Worm (Caenorhabditis elegans): ENCODE data around the gene vps-29.

The vps-29 gene

DNA sequence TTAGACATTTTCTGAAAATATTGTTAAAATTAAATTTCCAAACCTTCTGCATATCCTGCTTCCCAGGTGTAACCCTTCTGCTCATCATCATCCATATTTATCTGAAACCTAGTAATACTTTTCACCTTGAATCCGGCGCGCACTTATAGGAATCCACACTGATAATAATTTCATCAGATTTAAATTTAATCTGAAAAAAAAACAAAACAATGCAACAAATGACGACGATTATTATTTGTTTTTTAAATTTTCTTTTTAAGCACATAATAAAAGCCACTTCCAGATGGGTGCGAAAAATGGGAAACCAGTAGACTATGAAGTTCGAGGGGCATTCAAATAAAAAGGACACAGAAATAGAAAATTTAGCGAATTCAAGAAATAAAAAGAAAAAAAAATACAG, 22.2 kb downstream of the vps-29 start, which contains the start of gene gtf-2H2C:
Gene gtf-2H2C, minus strand, starts transcription at position 101 of the 400 bp plus-strand sequence.
- no peak for TF ChIP-seq mab-5 (tag; optimal IDR thresholded peaks at IDR 0.05)

- no peak for TF ChIP-seq nhr-2 (tag; optimal IDR thresholded peaks at IDR 0.05)
These were observed 24.3 kb downstream of the vps-29 start, which contains the start of gene hal-2 for ce11 chrIII:10088508-10088981. hal-2 (minus strand) TSS chrIII:10088931.

ce11 chrIII:10085983-10086382, 26.9 kb downstream of the vps-29 start, which contains the start of gene T16H12.2:
T16H12.2 (plus strand) TSS chrIII:10086283.
- TF ChIP-seq hlh-1 (tag; optimal IDR thresholded peaks at IDR 0.05), result no peak
- TF ChIP-seq nhr-237 (tag; optimal IDR thresholded peaks at IDR 0.05), result no peak
- no peak for TF ChIP-seq flh-1 (GFP tag; optimal IDR thresholded peaks at IDR 0.05)
- TF ChIP-seq blmp-1 (tag; optimal IDR thresholded peaks at IDR 0.05), result no peak

DNA sequence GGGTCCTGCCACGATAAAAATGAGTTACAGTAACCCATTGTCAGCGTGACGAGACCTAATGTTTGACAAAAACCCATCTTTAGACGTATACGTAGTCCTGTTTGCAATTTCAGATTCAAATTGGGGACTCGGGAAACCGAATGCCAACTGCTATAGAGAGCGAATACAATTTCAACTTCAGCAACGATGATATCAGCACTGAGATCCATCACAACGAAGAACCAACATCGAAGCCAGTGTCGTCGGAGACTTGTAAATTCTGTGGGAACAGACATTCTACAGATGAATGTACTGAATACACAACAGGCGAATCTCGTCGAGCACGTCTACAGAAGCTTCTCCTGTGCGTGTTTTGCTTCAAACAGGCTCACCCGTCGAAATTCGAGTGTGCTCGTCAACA, 27.3 kb downstream of the vps-29 start:
- TF ChIP-seq hlh-1 (tag; optimal IDR thresholded peaks at IDR 0.05) (no peak), zip-8 (tag; optimal IDR thresholded peaks at IDR 0.05) (no peak), sptf-1 (tag; optimal IDR thresholded peaks at IDR 0.05) (no peak), elt-3 (tag; optimal IDR thresholded peaks at IDR 0.05) (no peak), ceh-39 (tag; optimal IDR thresholded peaks at IDR 0.05) (no peak), lsy-2 (tag; optimal IDR thresholded peaks at IDR 0.05) (no peak), nhr-76 (tag; optimal IDR thresholded peaks at IDR 0.05) (no peak), tbx-8 (GFP tag; optimal IDR thresholded peaks at IDR 0.05) (no peak), ztf-11 (tag; optimal IDR thresholded peaks at IDR 0.05) (no peak), snpc-4 (tag; optimal IDR thresholded peaks at IDR 0.05) (no peak)

DNA sequence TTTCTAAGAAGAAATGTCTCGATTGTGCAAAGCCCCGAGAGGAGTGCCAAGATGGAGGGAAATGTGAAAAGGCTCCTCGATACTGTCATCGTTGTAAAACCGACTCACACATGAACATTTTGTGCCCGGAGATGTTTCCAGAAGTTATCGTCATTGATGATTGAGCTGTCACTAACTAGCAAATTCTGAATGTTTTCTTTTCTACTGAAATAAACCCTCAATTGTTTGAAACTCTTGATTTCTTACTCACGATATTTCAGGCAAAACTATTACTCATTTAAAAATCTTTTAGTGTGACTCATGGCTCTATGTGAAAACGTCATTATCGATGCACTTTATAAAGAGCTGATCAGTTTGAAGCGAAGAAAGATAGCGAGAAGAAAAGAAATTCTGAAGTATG, 27.8 kb downstream of the vps-29 start, which contains the start of gene T16H12.13:
Gene T16H12.13, plus strand, starts transcription at position 301 of the 400 bp plus-strand sequence.
- no peak for TF ChIP-seq M03D4.4 (tag; optimal IDR thresholded peaks at IDR 0.05)
- no peak for TF ChIP-seq lin-32 (GFP tag; optimal IDR thresholded peaks at IDR 0.05)
- no peak for TF ChIP-seq zip-8 (tag; optimal IDR thresholded peaks at IDR 0.05)
- no peak for TF ChIP-seq flh-1 (GFP tag; optimal IDR thresholded peaks at IDR 0.05)
- TF ChIP-seq cnd-1 (tag; optimal IDR thresholded peaks at IDR 0.05), result no peak
- TF ChIP-seq mep-1 (tag; optimal IDR thresholded peaks at IDR 0.05), result no peak
- no peak for TF ChIP-seq bed-3 (GFP tag; optimal IDR thresholded peaks at IDR 0.05)
- TF ChIP-seq unc-39 (tag; optimal IDR thresholded peaks at IDR 0.05), result no peak
- TF ChIP-seq nhr-2 (tag; optimal IDR thresholded peaks at IDR 0.05), result no peak
- no peak for TF ChIP-seq ceh-43 (GFP tag; optimal IDR thresholded peaks at IDR 0.05)
- TF ChIP-seq nhr-12 (tag; optimal IDR thresholded peaks at IDR 0.05), result no peak
- TF ChIP-seq ceh-39 (tag; optimal IDR thresholded peaks at IDR 0.05), result no peak
- no peak for TF ChIP-seq nhr-76 (tag; optimal IDR thresholded peaks at IDR 0.05)
- no peak for TF ChIP-seq ceh-83 (GFP tag; optimal IDR thresholded peaks at IDR 0.05)
- no peak for TF ChIP-seq unc-62 (GFP tag; optimal IDR thresholded peaks at IDR 0.05)
- TF ChIP-seq drap-1 (GFP tag; optimal IDR thresholded peaks at IDR 0.05), result no peak
- TF ChIP-seq sptf-1 (tag; optimal IDR thresholded peaks at IDR 0.05), result no peak
- TF ChIP-seq elt-1 (tag; optimal IDR thresholded peaks at IDR 0.05; ENCODE audit: borderline replicate concordance, insufficient read depth), result no peak

DNA sequence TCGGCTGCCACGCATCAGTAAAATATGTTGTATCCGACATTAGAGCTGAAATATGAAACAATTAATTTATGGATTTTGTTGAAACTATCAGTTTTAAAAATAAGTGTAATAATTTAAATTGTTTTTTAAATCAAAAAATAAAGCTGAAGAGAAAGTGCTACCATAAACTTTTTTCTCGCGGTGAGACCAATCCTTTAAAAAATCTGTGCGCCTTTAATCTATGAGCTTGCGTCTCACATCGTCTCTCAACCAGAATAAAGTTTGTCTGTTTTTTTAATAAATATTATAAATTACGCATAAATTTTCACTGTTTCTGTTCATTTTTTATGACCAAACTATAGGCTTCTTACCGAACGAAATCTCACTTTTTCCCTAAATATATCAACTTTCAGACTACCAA, 29.6 kb downstream of the vps-29 start, which contains the start of gene T16H12.3:
Gene T16H12.3, minus strand, starts transcription at position 51 of the 400 bp plus-strand sequence.
- TF ChIP-seq snpc-4 (tag; optimal IDR thresholded peaks at IDR 0.05) (no peak), ceh-39 (tag; optimal IDR thresholded peaks at IDR 0.05) (no peak), blmp-1 (tag; optimal IDR thresholded peaks at IDR 0.05) (no peak), nhr-2 (tag; optimal IDR thresholded peaks at IDR 0.05) (no peak), flh-1 (GFP tag; optimal IDR thresholded peaks at IDR 0.05) (no peak), elt-3 (tag; optimal IDR thresholded peaks at IDR 0.05) (no peak), nhr-28 (tag; optimal IDR thresholded peaks at IDR 0.05) (no peak), unc-120 (tag; optimal IDR thresholded peaks at IDR 0.05; ENCODE audit: poor library complexity, severe bottlenecking) (no peak)

- no peak for TF ChIP-seq nhr-76 (tag; optimal IDR thresholded peaks at IDR 0.05)
- no peak for TF ChIP-seq nhr-237 (tag; optimal IDR thresholded peaks at IDR 0.05)
- no peak for TF ChIP-seq hlh-1 (tag; optimal IDR thresholded peaks at IDR 0.05)
- TF ChIP-seq unc-120 (tag; optimal IDR thresholded peaks at IDR 0.05; ENCODE audit: poor library complexity, severe bottlenecking), result no peak
- no peak for TF ChIP-seq nhr-12 (tag; optimal IDR thresholded peaks at IDR 0.05)
- no peak for TF ChIP-seq drap-1 (GFP tag; optimal IDR thresholded peaks at IDR 0.05)
- no peak for TF ChIP-seq M03D4.4 (tag; optimal IDR thresholded peaks at IDR 0.05)
- no peak for TF ChIP-seq mab-5 (tag; optimal IDR thresholded peaks at IDR 0.05)
- TF ChIP-seq lin-32 (GFP tag; optimal IDR thresholded peaks at IDR 0.05), result no peak
- TF ChIP-seq sem-2 (GFP tag; optimal IDR thresholded peaks at IDR 0.05), result no peak
- no peak for TF ChIP-seq ham-2 (GFP tag; optimal IDR thresholded peaks at IDR 0.05)
- no peak for TF ChIP-seq ceh-43 (GFP tag; optimal IDR thresholded peaks at IDR 0.05)
- TF ChIP-seq ceh-83 (GFP tag; optimal IDR thresholded peaks at IDR 0.05), result no peak
- no peak for TF ChIP-seq ztf-11 (tag; optimal IDR thresholded peaks at IDR 0.05)
- TF ChIP-seq bed-3 (GFP tag; optimal IDR thresholded peaks at IDR 0.05), result no peak
- TF ChIP-seq zip-8 (tag; optimal IDR thresholded peaks at IDR 0.05), result no peak
- no peak for TF ChIP-seq tbx-8 (GFP tag; optimal IDR thresholded peaks at IDR 0.05)
- TF ChIP-seq snpc-4 (tag; optimal IDR thresholded peaks at IDR 0.05), result no peak
- TF ChIP-seq unc-62 (GFP tag; optimal IDR thresholded peaks at IDR 0.05), result no peak
These were observed 34.1 kb downstream of the vps-29 start for ce11 chrIII:10078784-10079183.
